Worm (Caenorhabditis elegans) whole organism, mixed stage, embryonic: Measurements from ENCODE around the gene dod-21.

Experiments
- M03D4.4 ChIP-seq: sonication (generic microtip); optimal IDR thresholded peaks from 2 replicates; lab custom pipeline; 2017; ENCODE audit warnings: mild to moderate bottlenecking, missing genetic modification characterization, missing compliant biosample characterization
- blmp-1 ChIP-seq: fragments of 150-350 bp; optimal IDR thresholded peaks from 2 replicates; lab custom pipeline; 2014; ENCODE audit warnings: missing biosample characterization, missing genetic modification characterization
- ceh-43 ChIP-seq: fragments of 200-800 bp; sonication (Bioruptor generic); optimal IDR thresholded peaks from 2 replicates; lab custom pipeline; 2018; ENCODE audit warnings: mild to moderate bottlenecking, missing genetic modification characterization, moderate library complexity, missing compliant biosample characterization
- ceh-83 ChIP-seq: fragments of 200-800 bp; sonication (Bioruptor generic); optimal IDR thresholded peaks from 2 replicates; lab custom pipeline; 2018; ENCODE audit warnings: mild to moderate bottlenecking, missing genetic modification characterization, missing compliant biosample characterization
- ces-1 ChIP-seq: fragments of 150-350 bp; optimal IDR thresholded peaks from 2 replicates; lab custom pipeline; 2014; ENCODE audit warnings: missing biosample characterization, missing genetic modification reagents, missing genetic modification characterization
- cnd-1 ChIP-seq: fragments of 200-800 bp; sonication (Bioruptor generic); optimal IDR thresholded peaks from 2 replicates; lab custom pipeline; 2018; ENCODE audit warnings: mild to moderate bottlenecking, missing genetic modification characterization, missing compliant biosample characterization
- drap-1 ChIP-seq: fragments of 200-800 bp; sonication (Bioruptor generic); optimal IDR thresholded peaks from 3 replicates; lab custom pipeline; 2018; ENCODE audit warnings: mild to moderate bottlenecking, missing genetic modification characterization, missing compliant biosample characterization
- elt-1 ChIP-seq: sonication (generic microtip); optimal IDR thresholded peaks from 2 replicates; lab custom pipeline; 2017; ENCODE audit warnings: missing genetic modification characterization, mild to moderate bottlenecking, missing compliant biosample characterization, antibody characterized with exemption, moderate library complexity, borderline replicate concordance; ENCODE audit not compliant: insufficient read depth
- elt-3 ChIP-seq: fragments of 150-350 bp; optimal IDR thresholded peaks from 2 replicates; lab custom pipeline; 2014; ENCODE audit warnings: missing biosample characterization, missing genetic modification characterization
- flh-1 ChIP-seq: fragments of 200-800 bp; sonication (Bioruptor generic); optimal IDR thresholded peaks from 2 replicates; lab custom pipeline; 2018; ENCODE audit warnings: mild to moderate bottlenecking, missing genetic modification characterization, moderate library complexity, missing compliant biosample characterization
- ham-2 ChIP-seq: fragments of 200-800 bp; sonication (Bioruptor generic); optimal IDR thresholded peaks from 2 replicates; lab custom pipeline; 2018; ENCODE audit warnings: mild to moderate bottlenecking, missing genetic modification characterization, missing compliant biosample characterization
- hlh-1 ChIP-seq: fragments of 150-350 bp; optimal IDR thresholded peaks from 2 replicates; lab custom pipeline; 2014; ENCODE audit warnings: missing biosample characterization, missing genetic modification reagents, missing genetic modification characterization
- lin-32 ChIP-seq: fragments of 200-800 bp; sonication (Bioruptor generic); optimal IDR thresholded peaks from 2 replicates; lab custom pipeline; 2018; ENCODE audit warnings: mild to moderate bottlenecking, missing genetic modification characterization, missing compliant biosample characterization
- lsy-2 ChIP-seq: fragments of 150-350 bp; optimal IDR thresholded peaks from 2 replicates; lab custom pipeline; 2014; ENCODE audit warnings: missing biosample characterization, missing genetic modification characterization
- mab-5 ChIP-seq: fragments of 150-350 bp; optimal IDR thresholded peaks from 2 replicates; lab custom pipeline; 2014; ENCODE audit warnings: missing biosample characterization, missing genetic modification characterization
- mls-2 ChIP-seq: sonication (generic microtip); optimal IDR thresholded peaks from 2 replicates; lab custom pipeline; 2016; ENCODE audit warnings: mild to moderate bottlenecking, missing genetic modification characterization, moderate library complexity, missing compliant biosample characterization
- nhr-12 ChIP-seq: fragments of 150-350 bp; optimal IDR thresholded peaks from 2 replicates; lab custom pipeline; 2014; ENCODE audit warnings: missing biosample characterization, missing genetic modification characterization
- nhr-2 ChIP-seq: fragments of 150-350 bp; optimal IDR thresholded peaks from 2 replicates; lab custom pipeline; 2014; ENCODE audit warnings: missing biosample characterization, missing genetic modification characterization
- nhr-237 ChIP-seq: fragments of 150-350 bp; optimal IDR thresholded peaks from 2 replicates; lab custom pipeline; 2014; ENCODE audit warnings: missing biosample characterization, missing genetic modification characterization
- nhr-28 ChIP-seq: fragments of 150-350 bp; optimal IDR thresholded peaks from 2 replicates; lab custom pipeline; 2014; ENCODE audit warnings: missing biosample characterization, missing genetic modification characterization
- nhr-76 ChIP-seq: sonication (generic microtip); optimal IDR thresholded peaks from 2 replicates; lab custom pipeline; 2017; ENCODE audit warnings: missing biosample characterization, missing genetic modification characterization
- pha-4 ChIP-seq: fragments of 150-350 bp; optimal IDR thresholded peaks from 2 replicates; lab custom pipeline; 2018; ENCODE audit warnings: missing biosample characterization, missing genetic modification reagents, missing genetic modification characterization
- sem-2 ChIP-seq: fragments of 200-800 bp; sonication (Bioruptor generic); optimal IDR thresholded peaks from 2 replicates; lab custom pipeline; 2018; ENCODE audit warnings: mild to moderate bottlenecking, missing genetic modification characterization, missing compliant biosample characterization
- snpc-4 ChIP-seq: fragments of 150-350 bp; optimal IDR thresholded peaks from 2 replicates; lab custom pipeline; 2014; ENCODE audit warnings: missing biosample characterization, missing genetic modification characterization
- sptf-1 ChIP-seq: sonication (generic microtip); optimal IDR thresholded peaks from 2 replicates; lab custom pipeline; 2017; ENCODE audit warnings: mild to moderate bottlenecking, missing genetic modification characterization, moderate library complexity, missing compliant biosample characterization
- tbx-8 ChIP-seq: fragments of 200-800 bp; sonication (Bioruptor generic); optimal IDR thresholded peaks from 2 replicates; lab custom pipeline; 2018; ENCODE audit warnings: mild to moderate bottlenecking, missing genetic modification characterization, moderate library complexity, missing compliant biosample characterization
- unc-120 ChIP-seq: sonication (generic microtip); optimal IDR thresholded peaks from 2 replicates; lab custom pipeline; 2017; ENCODE audit warnings: missing genetic modification characterization, missing compliant biosample characterization; ENCODE audit not compliant: poor library complexity, severe bottlenecking
- unc-62 ChIP-seq: fragments of 150-350 bp; optimal IDR thresholded peaks from 2 replicates; lab custom pipeline; 2014; ENCODE audit warnings: missing biosample characterization, missing genetic modification reagents, missing genetic modification characterization
- ztf-11 ChIP-seq: fragments of 150-350 bp; optimal IDR thresholded peaks from 2 replicates; lab custom pipeline; 2014; ENCODE audit warnings: missing biosample characterization, missing genetic modification characterization

Gene dod-21

ce11 chrIV:12903687-12904086, 32.9 kb upstream of the dod-21 start:
- TF ChIP-seq nhr-76 (tag; lab: Kevin White, UChicago) (no peak), ham-2 (GFP tag; lab: Kevin White, UChicago) (no peak), pha-4 (no peak), elt-1 (no peak), M03D4.4 (tag; lab: Kevin White, UChicago) (no peak), sem-2 (no peak), elt-3 (no peak), tbx-8 (no peak), cnd-1 (tag; lab: Kevin White, UChicago) (no peak), flh-1 (no peak), nhr-2 (tag; lab: Kevin White, UChicago) (no peak), snpc-4 (tag; lab: Kevin White, UChicago) (no peak), unc-120 (tag; lab: Kevin White, UChicago) (no peak), lin-32 (GFP tag; lab: Kevin White, UChicago) (no peak), drap-1 (GFP tag; lab: Kevin White, UChicago) (no peak), mab-5 (tag; lab: Kevin White, UChicago) (no peak), nhr-12 (tag; lab: Kevin White, UChicago) (no peak)

DNA sequence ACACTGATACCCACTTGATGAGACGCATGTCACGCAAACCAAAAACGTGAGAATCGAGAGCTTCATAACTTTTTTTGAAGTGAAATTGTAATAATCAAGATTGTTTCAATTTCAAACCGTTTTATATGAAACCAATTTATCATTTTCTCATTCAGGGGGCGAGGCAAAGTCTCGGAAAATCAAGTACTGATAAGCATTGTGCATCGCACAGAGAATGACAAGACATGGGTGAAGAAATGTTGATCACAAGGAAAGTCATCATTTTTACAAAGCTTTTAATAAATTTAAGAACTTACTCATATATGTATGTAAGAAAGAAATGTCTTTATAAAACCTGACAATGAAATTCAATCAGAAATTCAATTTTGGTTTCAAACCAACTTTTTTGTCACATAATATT, 30.0 kb upstream of the dod-21 start, which contains the start of gene K08D8.3:
Gene K08D8.3, minus strand, starts transcription at position 131 of the 400 bp plus-strand sequence.
- no peak for TF ChIP-seq pha-4
- no peak for TF ChIP-seq blmp-1 (tag; lab: Kevin White, UChicago)

DNA sequence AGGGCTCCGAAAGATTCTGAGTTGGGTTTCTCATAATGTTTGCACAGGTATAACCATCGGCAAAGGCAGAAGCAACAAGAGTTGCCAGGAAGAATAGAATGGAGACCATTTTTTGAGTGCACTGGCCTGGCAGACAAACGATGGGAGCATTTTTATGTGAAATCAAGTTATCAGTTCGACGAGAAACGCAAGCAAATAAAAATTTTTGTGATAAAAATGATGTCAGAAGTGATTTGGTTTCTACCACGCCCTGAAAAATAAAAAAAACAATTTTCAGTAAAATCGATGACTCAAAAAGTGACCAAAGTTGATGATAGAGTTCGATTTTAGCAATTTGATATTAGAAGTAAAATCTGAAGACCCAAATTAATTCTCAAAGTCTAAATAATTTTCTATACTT, 26.7 kb upstream of the dod-21 start, which contains the start of gene K08D8.4:
Gene K08D8.4, minus strand, starts transcription at position 128 of the 400 bp plus-strand sequence.
- TF ChIP-seq sptf-1 (no peak), hlh-1 (tag; lab: Kevin White, UChicago) (no peak), unc-62 (no peak), ceh-83 (GFP tag; lab: Kevin White, UChicago) (no peak), pha-4 (no peak), ceh-43 (GFP tag; lab: Kevin White, UChicago) (no peak), nhr-12 (tag; lab: Kevin White, UChicago) (no peak), unc-120 (tag; lab: Kevin White, UChicago) (no peak), lin-32 (GFP tag; lab: Kevin White, UChicago) (no peak)

- no peak for TF ChIP-seq ham-2 (GFP tag; lab: Kevin White, UChicago)
- no peak for TF ChIP-seq nhr-2 (tag; lab: Kevin White, UChicago)
Measured at ce11 chrIV:12911990-12912389, 24.5 kb upstream of the dod-21 start, which contains the start of gene K08D8.5. K08D8.5 (minus strand) TSS chrIV:12912129.

ce11 chrIV:12914532-12915019, 22.0 kb upstream of the dod-21 start, which contains the start of gene irg-6:
irg-6 (minus strand) TSS chrIV:12914969.
- TF ChIP-seq nhr-76 (tag; lab: Kevin White, UChicago) (no peak), elt-3 (no peak), elt-1 (no peak), ceh-43 (GFP tag; lab: Kevin White, UChicago) (no peak), mls-2 (tag; lab: Kevin White, UChicago) (no peak), ceh-83 (GFP tag; lab: Kevin White, UChicago) (no peak), nhr-237 (tag; lab: Kevin White, UChicago) (no peak), flh-1 (no peak), nhr-12 (tag; lab: Kevin White, UChicago) (no peak), unc-62 (no peak), sptf-1 (no peak)

DNA sequence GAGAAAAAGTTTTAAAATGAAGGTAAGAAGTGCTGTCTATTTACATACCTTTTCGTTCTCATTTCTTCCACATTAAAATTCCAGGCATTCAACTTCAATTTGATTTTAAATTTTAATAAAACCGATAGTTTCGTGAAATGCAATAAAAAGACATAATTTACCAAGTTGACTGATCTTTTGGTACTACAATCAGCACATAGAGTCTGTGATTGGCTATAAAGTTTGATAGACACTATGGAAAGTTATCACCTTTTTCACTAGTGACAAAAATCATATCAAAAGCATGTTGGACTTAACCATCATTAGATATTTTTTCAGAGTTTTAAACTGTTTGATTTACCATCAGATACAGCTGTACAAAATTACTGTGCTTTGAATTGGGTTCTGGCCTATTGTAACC, 21.1 kb upstream of the dod-21 start, which contains the start of gene srz-15:
Gene srz-15, plus strand, starts transcription at position 301 of the 400 bp plus-strand sequence.
- TF ChIP-seq ztf-11 (tag; lab: Kevin White, UChicago) (no peak), nhr-28 (tag; lab: Kevin White, UChicago) (no peak), nhr-76 (tag; lab: Kevin White, UChicago) (no peak), unc-120 (tag; lab: Kevin White, UChicago) (no peak), cnd-1 (tag; lab: Kevin White, UChicago) (no peak), pha-4 (no peak), lsy-2 (tag; lab: Kevin White, UChicago) (no peak), mab-5 (tag; lab: Kevin White, UChicago) (no peak), blmp-1 (tag; lab: Kevin White, UChicago) (no peak), ceh-43 (GFP tag; lab: Kevin White, UChicago) (no peak), snpc-4 (tag; lab: Kevin White, UChicago) (no peak), ham-2 (GFP tag; lab: Kevin White, UChicago) (no peak), elt-1 (no peak), ces-1 (no peak)
